Fruit fly (Drosophila melanogaster) whole organism, embryonic: ENCODE data around the gene CG2256.
A peak's percentile ranks its signal among the peaks of the same experiment; 100 is the strongest.

Experiments used
- Abd-B ChIP-seq: fragments of 200-800 bp; sonication (Bioruptor generic); optimal IDR thresholded peaks from 2 replicates; lab custom pipeline; 2018; ENCODE audit warnings: missing biosample characterization, mild to moderate bottlenecking, missing genetic modification characterization, moderate library complexity
- Antp ChIP-seq: fragments of 200-800 bp; sonication (Bioruptor generic); optimal IDR thresholded peaks from 3 replicates; lab custom pipeline; 2016; ENCODE audit warnings: missing biosample characterization, missing genetic modification characterization
- Bteb2 ChIP-seq: fragments of 200-800 bp; sonication (Bioruptor generic); optimal IDR thresholded peaks from 2 replicates; lab custom pipeline; 2016; ENCODE audit warnings: missing biosample characterization, missing genetic modification characterization
- CG10979 ChIP-seq: fragments of 200-800 bp; sonication (Bioruptor generic); optimal IDR thresholded peaks from 2 replicates; lab custom pipeline; 2018; ENCODE audit warnings: missing biosample characterization, mild to moderate bottlenecking, missing genetic modification characterization, moderate library complexity
- CG11398 ChIP-seq: fragments of 200-800 bp; sonication (Bioruptor generic); optimal IDR thresholded peaks from 2 replicates; lab custom pipeline; 2016; ENCODE audit warnings: missing biosample characterization, missing genetic modification characterization
- CG14860 ChIP-seq: fragments of 200-800 bp; sonication (Bioruptor generic); IDR thresholded peaks from 3 replicates; pipeline ENCODE4 v1.3.6; 2022; ENCODE audit warnings: missing biosample characterization, missing genetic modification characterization; ENCODE audit not compliant: partially characterized antibody
- CG16813 ChIP-seq: fragments of 200-800 bp; sonication (Bioruptor generic); IDR thresholded peaks from 3 replicates; pipeline ENCODE4 v1.3.6; 2022; ENCODE audit warnings: missing biosample characterization, missing genetic modification characterization; ENCODE audit not compliant: partially characterized antibody
- CG16815 ChIP-seq: fragments of 200-800 bp; sonication (Bioruptor generic); optimal IDR thresholded peaks from 3 replicates; lab custom pipeline; 2017; ENCODE audit warnings: missing biosample characterization, mild to moderate bottlenecking, missing genetic modification characterization
- CG2678 ChIP-seq: fragments of 200-800 bp; sonication (Bioruptor generic); optimal IDR thresholded peaks from 3 replicates; lab custom pipeline; 2019; ENCODE audit warnings: missing biosample characterization, mild to moderate bottlenecking, missing genetic modification characterization, moderate library complexity
- CG2875 ChIP-seq: fragments of 200-800 bp; sonication (Bioruptor generic); optimal IDR thresholded peaks from 2 replicates; lab custom pipeline; 2017; ENCODE audit warnings: missing biosample characterization, mild to moderate bottlenecking, missing genetic modification characterization, missing genetic modification reagents
- CG31365 ChIP-seq: fragments of 200-800 bp; sonication (Bioruptor generic); optimal IDR thresholded peaks from 2 replicates; lab custom pipeline; 2018; ENCODE audit warnings: missing biosample characterization, mild to moderate bottlenecking, missing genetic modification characterization
- CG4282 ChIP-seq: fragments of 200-800 bp; sonication (Bioruptor generic); optimal IDR thresholded peaks from 2 replicates; lab custom pipeline; 2016; ENCODE audit warnings: missing biosample characterization, missing genetic modification characterization
- CG7556 ChIP-seq: fragments of 200-800 bp; sonication (Bioruptor generic); optimal IDR thresholded peaks from 2 replicates; lab custom pipeline; 2017; ENCODE audit warnings: missing biosample characterization, mild to moderate bottlenecking, missing genetic modification characterization
- CG8089 ChIP-seq: fragments of 200-800 bp; sonication (Bioruptor generic); optimal IDR thresholded peaks from 3 replicates; lab custom pipeline; 2016; ENCODE audit warnings: missing biosample characterization, missing genetic modification characterization
- CG8944 ChIP-seq: fragments of 200-800 bp; sonication (Bioruptor generic); optimal IDR thresholded peaks from 3 replicates; lab custom pipeline; 2016; ENCODE audit warnings: missing biosample characterization, missing genetic modification characterization
- Doc2 ChIP-seq: fragments of 200-800 bp; sonication (Bioruptor generic); IDR thresholded peaks from 2 replicates; pipeline ENCODE4 v1.3.6; 2022; ENCODE audit warnings: missing biosample characterization, missing genetic modification characterization
- Gsc ChIP-seq: fragments of 200-800 bp; sonication (Bioruptor generic); IDR thresholded peaks from 2 replicates; pipeline ENCODE4 v1.3.6; 2022; ENCODE audit warnings: missing biosample characterization, missing genetic modification characterization
- HHEX ChIP-seq: fragments of 200-800 bp; sonication (Bioruptor generic); optimal IDR thresholded peaks from 3 replicates; lab custom pipeline; 2017; ENCODE audit warnings: missing biosample characterization, mild to moderate bottlenecking, missing genetic modification characterization, missing genetic modification reagents
- Hr3 ChIP-seq: fragments of 200-800 bp; sonication (Bioruptor generic); optimal IDR thresholded peaks from 3 replicates; lab custom pipeline; 2016; ENCODE audit warnings: missing biosample characterization, missing genetic modification characterization
- Hr51 ChIP-seq, 2 experiments: fragments of 200-800 bp; sonication (Bioruptor generic); optimal IDR thresholded peaks; 2 replicates in 1 of 2; 3 replicates in 1 of 2; lab custom pipeline; 2016 to 2018; ENCODE audit warnings: missing biosample characterization in 2 of 2, missing genetic modification characterization in 2 of 2, mild to moderate bottlenecking in 1 of 2, moderate library complexity in 1 of 2
- Kr ChIP-seq: fragments of 200-800 bp; sonication (Bioruptor generic); optimal IDR thresholded peaks from 2 replicates; lab custom pipeline; 2017; ENCODE audit warnings: missing biosample characterization, mild to moderate bottlenecking, missing genetic modification characterization
- MTF-1 ChIP-seq: fragments of 200-800 bp; sonication (Bioruptor generic); optimal IDR thresholded peaks from 2 replicates; lab custom pipeline; 2018; ENCODE audit warnings: missing biosample characterization, mild to moderate bottlenecking, missing genetic modification characterization, borderline replicate concordance
- Nf-YB ChIP-seq: fragments of 200-800 bp; sonication (Bioruptor generic); optimal IDR thresholded peaks from 3 replicates; lab custom pipeline; 2019; ENCODE audit warnings: missing biosample characterization, mild to moderate bottlenecking, missing genetic modification characterization, moderate library complexity
- Taf1 ChIP-seq: fragments of 200-800 bp; sonication (Bioruptor generic); IDR thresholded peaks from 2 replicates; pipeline ENCODE4 v1.3.6; 2022; ENCODE audit warnings: missing biosample characterization, missing genetic modification characterization
- amos ChIP-seq: fragments of 200-800 bp; sonication (Bioruptor generic); IDR thresholded peaks from 2 replicates; pipeline ENCODE4 v1.3.6; 2022; ENCODE audit warnings: missing biosample characterization, missing genetic modification characterization; ENCODE audit not compliant: partially characterized antibody
- ara ChIP-seq: fragments of 200-800 bp; sonication (Bioruptor generic); IDR thresholded peaks from 2 replicates; pipeline ENCODE4 v1.3.6; 2022; ENCODE audit warnings: missing biosample characterization, missing genetic modification characterization
- ash1 ChIP-seq: fragments of 200-800 bp; sonication (Bioruptor generic); optimal IDR thresholded peaks from 2 replicates; lab custom pipeline; 2018; ENCODE audit warnings: missing biosample characterization, mild to moderate bottlenecking, missing genetic modification characterization
- bbx ChIP-seq: fragments of 200-800 bp; sonication (Bioruptor generic); IDR thresholded peaks from 2 replicates; pipeline ENCODE4 v1.3.6; 2022; ENCODE audit warnings: missing biosample characterization, missing genetic modification characterization; ENCODE audit not compliant: partially characterized antibody
- dysf ChIP-seq: fragments of 200-800 bp; sonication (Bioruptor generic); IDR thresholded peaks from 3 replicates; pipeline ENCODE4 v1.3.6; 2022; ENCODE audit warnings: missing biosample characterization, missing genetic modification characterization
- emc ChIP-seq: fragments of 200-800 bp; sonication (Bioruptor generic); optimal IDR thresholded peaks from 2 replicates; lab custom pipeline; 2016; ENCODE audit warnings: missing biosample characterization, missing genetic modification characterization
- ewg ChIP-seq: fragments of 200-800 bp; sonication (Bioruptor generic); optimal IDR thresholded peaks from 3 replicates; lab custom pipeline; 2017; ENCODE audit warnings: mild to moderate bottlenecking, missing biosample characterization, missing genetic modification reagents, missing genetic modification characterization
- fd3F ChIP-seq: fragments of 200-800 bp; sonication (Bioruptor generic); optimal IDR thresholded peaks from 2 replicates; lab custom pipeline; 2018; ENCODE audit warnings: missing biosample characterization, mild to moderate bottlenecking, missing genetic modification characterization, moderate library complexity
- hth ChIP-seq: fragments of >200 bp; optimal IDR thresholded peaks from 2 replicates; lab custom pipeline; 2017; ENCODE audit warnings: inconsistent platforms
- inv ChIP-seq: fragments of 200-800 bp; sonication (Bioruptor generic); IDR thresholded peaks from 2 replicates; pipeline ENCODE4 v1.3.6; 2022; ENCODE audit warnings: missing biosample characterization, missing genetic modification characterization; ENCODE audit not compliant: partially characterized antibody
- kay ChIP-seq: fragments of 200-800 bp; sonication (Bioruptor generic); optimal IDR thresholded peaks from 2 replicates; lab custom pipeline; 2016; ENCODE audit warnings: missing biosample characterization, missing genetic modification characterization
- ken ChIP-seq: fragments of 200-800 bp; sonication (Bioruptor generic); IDR thresholded peaks from 3 replicates; pipeline ENCODE4 v1.3.6; 2022; ENCODE audit warnings: missing biosample characterization, missing genetic modification characterization
- knrl ChIP-seq: fragments of 200-800 bp; sonication (Bioruptor generic); IDR thresholded peaks from 3 replicates; pipeline ENCODE4 v1.3.6; 2022; ENCODE audit warnings: missing biosample characterization, missing genetic modification characterization; ENCODE audit not compliant: partially characterized antibody
- lola ChIP-seq, 3 experiments: fragments of >200 bp in 2 of 3; fragments of 200-800 bp in 1 of 3; sonication (Bioruptor generic) in 1 of 3; optimal IDR thresholded peaks; 2 replicates each; lab custom pipeline; 2017 to 2019; ENCODE audit warnings: missing biosample characterization in 3 of 3, missing genetic modification characterization in 3 of 3, mild to moderate bottlenecking in 1 of 3, moderate library complexity in 1 of 3
- org-1 ChIP-seq: fragments of 200-800 bp; sonication (Bioruptor generic); optimal IDR thresholded peaks from 2 replicates; lab custom pipeline; 2017; ENCODE audit warnings: missing biosample characterization, missing genetic modification characterization
- otp ChIP-seq: fragments of 200-800 bp; sonication (Bioruptor generic); IDR thresholded peaks from 3 replicates; pipeline ENCODE4, ENCODE4 v1.3.6; 2022; ENCODE audit warnings: missing biosample characterization, missing genetic modification characterization
- pan ChIP-seq, 4 experiments: fragments of >200 bp in 3 of 4; fragments of 200-800 bp in 1 of 4; sonication (Bioruptor generic) in 1 of 4; optimal IDR thresholded peaks in 3 of 4; IDR thresholded peaks in 1 of 4; 2 replicates each; pipeline versions ENCODE4 v1.3.6 to Lab custom; 2017 to 2022; ENCODE audit warnings: missing biosample characterization in 2 of 4, missing genetic modification characterization in 2 of 4, mixed read lengths in 1 of 4
- pfk ChIP-seq: fragments of 200-800 bp; sonication (Bioruptor generic); optimal IDR thresholded peaks from 2 replicates; lab custom pipeline; 2018; ENCODE audit warnings: missing biosample characterization, mild to moderate bottlenecking, missing genetic modification characterization, moderate library complexity
- repo ChIP-seq: fragments of 200-800 bp; sonication (Bioruptor generic); optimal IDR thresholded peaks from 2 replicates; lab custom pipeline; 2016; ENCODE audit warnings: missing biosample characterization, missing genetic modification characterization
- schlank ChIP-seq: fragments of 200-800 bp; sonication (Bioruptor generic); optimal IDR thresholded peaks from 2 replicates; lab custom pipeline; 2018; ENCODE audit warnings: missing biosample characterization, mild to moderate bottlenecking, missing genetic modification characterization
- sd ChIP-seq: fragments of 200-800 bp; sonication (Bioruptor generic); optimal IDR thresholded peaks from 3 replicates; lab custom pipeline; 2018; ENCODE audit warnings: missing biosample characterization, mild to moderate bottlenecking, missing genetic modification characterization, moderate library complexity
- seq ChIP-seq: fragments of 200-800 bp; sonication (Bioruptor generic); IDR thresholded peaks from 2 replicates; pipeline ENCODE4 v1.3.6; 2022; ENCODE audit warnings: missing biosample characterization, missing genetic modification characterization
- tgo ChIP-seq: fragments of 200-800 bp; sonication (Bioruptor generic); IDR thresholded peaks from 3 replicates; pipeline ENCODE4 v1.3.6; 2022; ENCODE audit warnings: missing biosample characterization, missing genetic modification characterization
- trem ChIP-seq: fragments of 200-800 bp; optimal IDR thresholded peaks from 3 replicates; lab custom pipeline; 2019; ENCODE audit warnings: missing biosample characterization, mild to moderate bottlenecking, missing genetic modification characterization, moderate library complexity
- wek ChIP-seq: fragments of 200-800 bp; sonication (Bioruptor generic); optimal IDR thresholded peaks from 3 replicates; lab custom pipeline; 2018; ENCODE audit warnings: missing biosample characterization, mild to moderate bottlenecking, missing genetic modification characterization, moderate library complexity

CG2256 gene

DNA sequence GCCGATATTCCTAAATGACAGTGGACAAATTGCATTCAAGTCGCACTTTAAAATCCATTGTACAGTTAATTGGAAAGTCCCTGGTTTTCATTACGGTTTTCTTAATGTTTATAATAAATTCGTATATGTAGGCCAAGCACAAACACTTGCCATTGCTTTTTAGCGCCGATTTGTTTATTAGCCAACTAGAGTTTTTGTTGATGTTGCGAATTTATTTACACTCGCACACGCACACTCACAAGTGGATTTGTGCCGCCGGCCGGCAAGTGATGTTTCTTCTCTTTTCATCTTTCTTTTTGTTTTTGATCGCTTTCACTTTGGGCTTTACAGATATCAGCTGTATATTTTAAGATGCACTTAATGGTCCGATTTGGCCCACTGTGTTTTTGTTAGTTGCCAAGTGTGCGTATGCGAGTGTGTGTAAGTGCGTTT, 29.7 kb downstream of the CG2256 start (continued):
- TF ChIP-seq CG10979 (peak; percentile 74), CG16815 (peak; percentile 77), Nf-YB (GFP tag; lab: Kevin White, UChicago) (peak; percentile 48), knrl (no peak), dysf (peak; percentile 76; the same call in 2 of the 3 replicates), CG8089 (peak; percentile 68), CG16813 (GFP tag; lab: Robert Waterston, UW) (no peak), trem (tag; lab: Kevin White, UChicago) (no peak), repo (peak; percentile 71), CG31365 (no peak), hth (lab: Kevin White, UChicago) (no peak), tgo (GFP tag; lab: Robert Waterston, UW) (peak; percentile 49; the same call in 2 of the 3 replicates), CG11398 (peak; percentile 45), ewg (peak; percentile 54), lola (GFP tag; optimal IDR thresholded peaks at IDR 0.05; lab: Kevin White, UChicago) (peak in 1 of 3 experiments; percentile 76), emc (peak; percentile 53), inv (GFP tag; lab: Robert Waterston, UW) (no peak), ken (GFP tag; lab: Robert Waterston, UW) (no peak), CG7556 (GFP tag; lab: Kevin White, UChicago) (peak; percentile 85), CG4282 (no peak), schlank (tag; lab: Kevin White, UChicago) (peak; percentile 6), sd (tag; lab: Kevin White, UChicago) (no peak), Taf1 (no peak), HHEX (GFP tag; lab: Kevin White, UChicago) (peak; percentile 73), pfk (GFP tag; lab: Kevin White, UChicago) (no peak), ash1 (GFP tag; lab: Kevin White, UChicago) (no peak), Kr (GFP tag; lab: Kevin White, UChicago) (no peak), Hr51 (GFP tag; optimal IDR thresholded peaks at IDR 0.05; lab: Kevin White, UChicago) (peak; percentile 43 to 81), CG2875 (peak; percentile 29), Antp (GFP tag; lab: Kevin White, UChicago) (peak; percentile 69), org-1 (peak; percentile 76), CG2678 (tag; lab: Kevin White, UChicago) (peak; percentile 86), Hr3 (peak; percentile 64), pan (optimal IDR thresholded peaks at IDR 0.05; lab: Kevin White, UChicago) (no peak), pan (GFP tag; optimal IDR thresholded peaks at IDR 0.05 in 1 of 2, IDR thresholded peaks at IDR 0.05 in 1 of 2) (peak in 1 of 2 experiments; percentile 46), fd3F (GFP tag; lab: Kevin White, UChicago) (peak; percentile 65), kay (GFP tag; lab: Kevin White, UChicago) (peak; percentile 51), MTF-1 (peak; percentile 33), seq (GFP tag; lab: Robert Waterston, UW) (peak; percentile 41; the same call in 1 of the 2 replicates), Bteb2 (GFP tag; lab: Kevin White, UChicago) (peak; percentile 35), ara (GFP tag; lab: Robert Waterston, UW) (no peak), CG8944 (GFP tag; lab: Kevin White, UChicago) (peak; percentile 78), CG14860 (GFP tag; lab: Robert Waterston, UW) (no peak), amos (GFP tag; lab: Robert Waterston, UW) (no peak), otp (GFP tag; lab: Robert Waterston, UW) (no peak), Abd-B (GFP tag; lab: Kevin White, UChicago) (peak; percentile 77), wek (no peak), Doc2 (GFP tag; lab: Robert Waterston, UW) (0 out of 2 replicates have a peak, but pooled peaks have one; percentile 41), Gsc (GFP tag; lab: Robert Waterston, UW) (no peak), bbx (GFP tag; lab: Robert Waterston, UW) (no peak)
